Worm (Caenorhabditis elegans): ENCODE results near the gene F56C3.9.

The F56C3.9 gene

ce11 chrX:1393891-1394290, at the start of gene F56C3.9:
F56C3.9 (minus strand) TSS chrX:1393991.
- TF ChIP-seq ceh-16 (tag; optimal IDR thresholded peaks at IDR 0.05) = no peak
- TF ChIP-seq nhr-12 (tag; optimal IDR thresholded peaks at IDR 0.05) = no peak
- TF ChIP-seq fos-1 (tag; optimal IDR thresholded peaks at IDR 0.05) = no peak
- TF ChIP-seq snpc-4 (tag; optimal IDR thresholded peaks at IDR 0.05) = no peak
- no peak for TF ChIP-seq sem-4 (tag; optimal IDR thresholded peaks at IDR 0.05)
- TF ChIP-seq ama-1 (optimal IDR thresholded peaks at IDR 0.05) = no peak
- no peak for TF ChIP-seq elt-1 (tag; optimal IDR thresholded peaks at IDR 0.05)
- TF ChIP-seq zag-1 (tag; optimal IDR thresholded peaks at IDR 0.05) = no peak
- TF ChIP-seq nhr-10 (tag; optimal IDR thresholded peaks at IDR 0.05) = no peak
- TF ChIP-seq nhr-6 (tag; optimal IDR thresholded peaks at IDR 0.05) = no peak
- no peak for TF ChIP-seq aly-2 (tag; optimal IDR thresholded peaks at IDR 0.05)
- no peak for TF ChIP-seq mdl-1 (tag; optimal IDR thresholded peaks at IDR 0.05)

- TF ChIP-seq aly-2 (tag; optimal IDR thresholded peaks at IDR 0.05) = no peak
- no peak for TF ChIP-seq nhr-23 (tag; optimal IDR thresholded peaks at IDR 0.05)
- TF ChIP-seq mbf-1 (tag; optimal IDR thresholded peaks at IDR 0.05) = no peak
- no peak for TF ChIP-seq lin-13 (GFP tag; optimal IDR thresholded peaks at IDR 0.05)
- TF ChIP-seq egl-27 (tag; optimal IDR thresholded peaks at IDR 0.05) = no peak
- no peak for TF ChIP-seq elt-3 (tag; optimal IDR thresholded peaks at IDR 0.05)
- TF ChIP-seq ztf-1 (GFP tag; conservative IDR thresholded peaks at IDR 0.05) = no peak
- TF ChIP-seq peb-1 (tag; optimal IDR thresholded peaks at IDR 0.05) = no peak
- no peak for TF ChIP-seq zag-1 (tag; optimal IDR thresholded peaks at IDR 0.05)
- no peak for TF ChIP-seq C34F6.9 (tag; optimal IDR thresholded peaks at IDR 0.05)
- no peak for TF ChIP-seq crh-2 (tag; optimal IDR thresholded peaks at IDR 0.05)
- no peak for TF ChIP-seq F13H6.1 (tag; optimal IDR thresholded peaks at IDR 0.05)
- no peak for TF ChIP-seq nhr-77 (tag; optimal IDR thresholded peaks at IDR 0.05)
- no peak for TF ChIP-seq nhr-6 (tag; optimal IDR thresholded peaks at IDR 0.05)
- no peak for TF ChIP-seq lin-39 (tag; optimal IDR thresholded peaks at IDR 0.05)
These were observed 47.9 kb upstream of the F56C3.9 start for ce11 chrX:1441602-1442183.

ce11 chrX:1440161-1440560, 46.4 kb upstream of the F56C3.9 start, which contains the start of gene sedl-1:
sedl-1 (minus strand) TSS chrX:1440261.
- TF ChIP-seq gmeb-1 (tag; optimal IDR thresholded peaks at IDR 0.05) = no peak
- TF ChIP-seq ZK546.5 (tag; optimal IDR thresholded peaks at IDR 0.05) = no peak
- TF ChIP-seq nhr-10 (tag; optimal IDR thresholded peaks at IDR 0.05) = no peak
- no peak for TF ChIP-seq nhr-12 (tag; optimal IDR thresholded peaks at IDR 0.05)
- no peak for TF ChIP-seq nhr-23 (tag; optimal IDR thresholded peaks at IDR 0.05)
- no peak for TF ChIP-seq lin-39 (tag; optimal IDR thresholded peaks at IDR 0.05)
- TF ChIP-seq unc-55 (GFP tag; optimal IDR thresholded peaks at IDR 0.05) = no peak
- TF ChIP-seq C34F6.9 (tag; optimal IDR thresholded peaks at IDR 0.05) = no peak

ce11 chrX:1438925-1439324, 45.1 kb upstream of the F56C3.9 start:
- peak in 1 of 2 experiments; percentile 34 for TF ChIP-seq mdl-1 (tag; optimal IDR thresholded peaks at IDR 0.05)
- TF ChIP-seq lin-39 (tag; optimal IDR thresholded peaks at IDR 0.05) = no peak
- TF ChIP-seq nhr-23 (tag; optimal IDR thresholded peaks at IDR 0.05) = no peak
- TF ChIP-seq ztf-11 (tag; optimal IDR thresholded peaks at IDR 0.05) = no peak
- no peak for TF ChIP-seq ZK546.5 (tag; optimal IDR thresholded peaks at IDR 0.05)
- no peak for TF ChIP-seq fos-1 (tag; optimal IDR thresholded peaks at IDR 0.05)
- peak; percentile 3 for TF ChIP-seq nhr-21 (tag; optimal IDR thresholded peaks at IDR 0.05)
- no peak for TF ChIP-seq sem-4 (tag; optimal IDR thresholded peaks at IDR 0.05)
- no peak for TF ChIP-seq mbf-1 (tag; optimal IDR thresholded peaks at IDR 0.05)
- no peak for TF ChIP-seq skn-1 (tag; optimal IDR thresholded peaks at IDR 0.05)
- no peak for TF ChIP-seq snpc-4 (tag; optimal IDR thresholded peaks at IDR 0.05)
- TF ChIP-seq nhr-237 (tag; optimal IDR thresholded peaks at IDR 0.05) = no peak
- TF ChIP-seq elt-3 (tag; optimal IDR thresholded peaks at IDR 0.05) = no peak
- TF ChIP-seq lin-11 (tag; optimal IDR thresholded peaks at IDR 0.05) = peak; percentile 36
- TF ChIP-seq egl-27 (tag; optimal IDR thresholded peaks at IDR 0.05) = no peak
- TF ChIP-seq ama-1 (optimal IDR thresholded peaks at IDR 0.05) = no peak
- no peak for TF ChIP-seq zag-1 (tag; optimal IDR thresholded peaks at IDR 0.05)
- TF ChIP-seq mab-5 (tag; optimal IDR thresholded peaks at IDR 0.05) = no peak
- TF ChIP-seq C34F6.9 (tag; optimal IDR thresholded peaks at IDR 0.05) = peak; percentile 13
- TF ChIP-seq aly-2 (tag; optimal IDR thresholded peaks at IDR 0.05) = no peak
- no peak for TF ChIP-seq peb-1 (tag; optimal IDR thresholded peaks at IDR 0.05)
- peak; percentile 20 to 39 for TF ChIP-seq lsy-2 (tag; optimal IDR thresholded peaks at IDR 0.05)
- TF ChIP-seq R02D3.7 (tag; optimal IDR thresholded peaks at IDR 0.05) = no peak
- no peak for TF ChIP-seq nhr-10 (tag; optimal IDR thresholded peaks at IDR 0.05)
- TF ChIP-seq nhr-6 (tag; optimal IDR thresholded peaks at IDR 0.05) = no peak
- TF ChIP-seq elt-1 (tag; optimal IDR thresholded peaks at IDR 0.05) = no peak
- TF ChIP-seq unc-39 (tag; optimal IDR thresholded peaks at IDR 0.05) = no peak
- no peak for TF ChIP-seq alr-1 (tag; optimal IDR thresholded peaks at IDR 0.05)
- no peak for TF ChIP-seq ceh-82 (tag; optimal IDR thresholded peaks at IDR 0.05)
- TF ChIP-seq sma-3 (GFP tag; optimal IDR thresholded peaks at IDR 0.05) = no peak
- no peak for TF ChIP-seq nhr-11 (tag; optimal IDR thresholded peaks at IDR 0.05)
- TF ChIP-seq F13H6.1 (tag; optimal IDR thresholded peaks at IDR 0.05) = no peak
- TF ChIP-seq nhr-77 (tag; optimal IDR thresholded peaks at IDR 0.05) = no peak
- TF ChIP-seq ztf-1 (GFP tag; conservative IDR thresholded peaks at IDR 0.05) = no peak
- TF ChIP-seq crh-2 (tag; optimal IDR thresholded peaks at IDR 0.05) = peak; percentile 25
- no peak for TF ChIP-seq lin-13 (GFP tag; optimal IDR thresholded peaks at IDR 0.05)
- no peak for TF ChIP-seq ceh-16 (tag; optimal IDR thresholded peaks at IDR 0.05)
- no peak for TF ChIP-seq nhr-129 (tag; optimal IDR thresholded peaks at IDR 0.05)
- TF ChIP-seq Y55F3AM.14 (GFP tag; optimal IDR thresholded peaks at IDR 0.05) = no peak
- no peak for TF ChIP-seq nhr-25 (tag; optimal IDR thresholded peaks at IDR 0.05)
- TF ChIP-seq ztf-4 (tag; optimal IDR thresholded peaks at IDR 0.05) = no peak
